Fruit fly (Drosophila melanogaster) whole organism, pupa: Measurements from ENCODE around the gene scramb2.

ENCODE experiments used
- CG15710 ChIP-seq: fragments of 200-800 bp; sonication (Bioruptor generic); optimal IDR thresholded peaks from 2 replicates; lab custom pipeline; 2018; ENCODE audit warnings: missing biosample characterization, mild to moderate bottlenecking, missing genetic modification characterization, moderate library complexity
- CG4496 ChIP-seq: fragments of 200-800 bp; sonication (Bioruptor generic); IDR thresholded peaks from 3 replicates; pipeline ENCODE4 v1.3.6; 2022; ENCODE audit warnings: missing biosample characterization, missing genetic modification characterization
- CG8301 ChIP-seq: fragments of 200-800 bp; sonication (Bioruptor generic); optimal IDR thresholded peaks from 2 replicates; lab custom pipeline; 2018; ENCODE audit warnings: missing biosample characterization, mild to moderate bottlenecking, missing genetic modification characterization
- CG9948 ChIP-seq: fragments of 200-800 bp; sonication (Bioruptor generic); optimal IDR thresholded peaks from 2 replicates; lab custom pipeline; 2018; ENCODE audit warnings: missing biosample characterization, mild to moderate bottlenecking, missing genetic modification characterization, moderate library complexity
- D1 ChIP-seq: fragments of 200-800 bp; sonication (Bioruptor generic); optimal IDR thresholded peaks from 2 replicates; lab custom pipeline; 2018; ENCODE audit warnings: missing biosample characterization, mild to moderate bottlenecking, missing genetic modification characterization, moderate library complexity
- Ets98B ChIP-seq: fragments of 200-800 bp; sonication (Bioruptor generic); IDR thresholded peaks from 2 replicates; pipeline ENCODE4 v1.3.6; 2022; ENCODE audit warnings: missing biosample characterization, missing genetic modification characterization
- Pif1A ChIP-seq: fragments of 200-800 bp; sonication (Bioruptor generic); optimal IDR thresholded peaks from 3 replicates; lab custom pipeline; 2016; ENCODE audit warnings: missing biosample characterization, missing genetic modification characterization
- Snoo ChIP-seq: fragments of 200-800 bp; sonication (Bioruptor generic); optimal IDR thresholded peaks from 3 replicates; lab custom pipeline; 2017; ENCODE audit warnings: missing biosample characterization, mild to moderate bottlenecking, missing genetic modification characterization, inconsistent platforms

DNA sequence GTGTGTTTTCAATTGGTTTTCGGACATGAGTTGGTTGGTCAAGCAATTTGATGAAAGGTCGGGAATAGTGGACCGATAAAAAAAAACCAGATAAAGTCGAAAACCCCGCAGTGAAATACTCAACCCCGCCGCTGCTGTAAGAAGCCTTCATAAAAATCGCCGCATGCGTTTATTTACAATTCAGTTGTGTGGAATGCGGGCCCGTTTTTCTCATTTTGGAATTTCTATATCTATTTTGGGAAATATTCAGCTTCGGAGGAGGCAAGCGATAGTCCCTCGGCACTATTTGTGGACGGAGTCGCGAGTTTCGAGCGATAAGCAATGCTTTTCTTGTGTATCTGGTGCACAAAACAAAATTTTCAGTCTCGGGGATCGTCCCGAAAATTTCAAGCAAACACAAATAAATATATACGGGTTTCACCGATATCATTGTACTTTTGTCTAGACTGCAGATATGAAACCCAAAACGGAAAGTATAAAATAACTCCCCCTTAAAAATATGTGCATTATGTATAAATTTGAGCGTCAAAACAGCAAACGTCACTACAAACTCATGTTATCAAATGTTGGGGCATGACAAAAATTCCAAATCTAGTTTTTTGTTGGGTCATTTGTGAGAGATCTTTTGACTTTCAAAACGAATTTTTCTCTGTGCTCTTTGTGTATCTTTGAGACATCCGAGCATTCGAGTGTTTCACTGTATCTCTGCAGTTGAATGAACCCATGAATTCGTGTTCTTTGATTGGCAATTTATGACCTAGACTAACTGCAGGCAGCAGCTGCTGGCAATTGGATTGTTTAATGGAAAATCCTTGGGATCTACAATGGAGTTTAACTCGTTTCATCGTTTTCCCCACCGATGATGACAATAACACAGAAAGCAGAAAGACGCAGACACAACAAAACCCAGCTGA is 12.6 kb upstream of the scramb2 start:
- TF ChIP-seq Pif1A (no peak), CG8301 (tag; lab: Kevin White, UChicago) (peak; percentile 44), Ets98B (GFP tag; lab: Robert Waterston, UW) (no peak), Snoo (tag; lab: Kevin White, UChicago) (no peak), D1 (tag; lab: Kevin White, UChicago) (no peak), CG9948 (peak; percentile 10), CG15710 (tag; lab: Kevin White, UChicago) (no peak), CG4496 (GFP tag; lab: Robert Waterston, UW) (no peak)
